Worm (Caenorhabditis elegans) whole organism, midembryonic: ENCODE measurements around the gene mrps-25.
"Not testable (repeated sequence)": the region's sequence is repeated elsewhere in the genome, so short reads cannot be mapped to it uniquely, and the experiment has no call there.

Experiments
- T22C8.4 ChIP-seq: fragments of 200-800 bp; sonication (Bioruptor generic); IDR thresholded peaks from 2 replicates; pipeline ENCODE4 v1.3.6; 2022; ENCODE audit warnings: missing genetic modification characterization, missing compliant biosample characterization
- cog-1 ChIP-seq: sonication (generic microtip); optimal IDR thresholded peaks from 2 replicates; lab custom pipeline; 2016; ENCODE audit warnings: missing genetic modification characterization, missing compliant biosample characterization
- flt-1 ChIP-seq: fragments of 200-800 bp; sonication (Bioruptor generic); IDR thresholded peaks from 2 replicates; pipeline ENCODE4 v1.3.6; 2022; ENCODE audit warnings: missing genetic modification characterization, missing compliant biosample characterization
- klf-2 ChIP-seq: fragments of 200-800 bp; sonication (Bioruptor generic); conservative IDR thresholded peaks from 2 replicates; pipeline ENCODE4 v1.3.6; 2022; ENCODE audit warnings: missing genetic modification reagents, missing genetic modification characterization, missing compliant biosample characterization
- med-1 ChIP-seq: sonication (generic microtip); optimal IDR thresholded peaks from 2 replicates; lab custom pipeline; 2017; ENCODE audit warnings: missing genetic modification characterization, mild to moderate bottlenecking, missing compliant biosample characterization, antibody characterized with exemption, missing genetic modification reagents; ENCODE audit not compliant: insufficient read depth
- ref-1 ChIP-seq: fragments of 200-800 bp; sonication (Bioruptor generic); conservative IDR thresholded peaks from 2 replicates; pipeline ENCODE4 v1.3.6; 2022; ENCODE audit warnings: missing genetic modification reagents, missing genetic modification characterization, missing compliant biosample characterization
- tab-1 ChIP-seq: fragments of 200-800 bp; sonication (Bioruptor generic); IDR thresholded peaks from 2 replicates; pipeline ENCODE4 v1.3.6; 2022; ENCODE audit warnings: missing genetic modification characterization, missing compliant biosample characterization
- ztf-23 ChIP-seq: fragments of 200-800 bp; sonication (Bioruptor generic); IDR thresholded peaks from 2 replicates; pipeline ENCODE4 v1.3.6; 2022; ENCODE audit warnings: missing genetic modification reagents, missing genetic modification characterization, missing compliant biosample characterization
- ztf-29 ChIP-seq: fragments of 200-800 bp; sonication (Bioruptor generic); IDR thresholded peaks from 2 replicates; pipeline ENCODE4 v1.3.6; 2022; ENCODE audit warnings: missing genetic modification reagents, missing genetic modification characterization, missing compliant biosample characterization

The mrps-25 gene

DNA sequence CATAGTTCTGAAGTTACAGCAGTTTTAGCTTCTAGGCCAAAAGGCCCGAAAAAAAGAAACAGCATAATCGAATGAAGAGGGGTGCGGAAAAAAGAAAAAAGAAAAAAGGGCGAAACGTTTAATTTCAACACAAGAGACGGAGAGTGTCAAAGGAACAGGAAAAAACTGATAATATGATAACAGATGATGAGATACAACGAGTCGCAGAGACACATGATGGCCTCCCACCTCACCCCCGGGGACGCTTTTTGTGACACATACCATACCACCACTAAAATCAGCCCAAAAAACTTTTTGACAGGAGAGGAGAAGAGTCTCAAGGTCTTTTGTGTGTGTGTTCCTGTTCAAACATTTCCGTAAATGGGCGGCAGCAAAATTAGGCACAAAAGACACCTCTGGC, 21.6 kb upstream of the mrps-25 start:
- TF ChIP-seq med-1 (GFP tag; lab: Kevin White, UChicago) (no peak), ztf-23 (GFP tag; lab: Robert Waterston, UW) (no peak), tab-1 (GFP tag; lab: Robert Waterston, UW) (no peak), flt-1 (GFP tag; lab: Robert Waterston, UW) (no peak), T22C8.4 (GFP tag; lab: Robert Waterston, UW) (no peak), ref-1 (GFP tag; lab: Robert Waterston, UW) (no peak), ztf-29 (GFP tag; lab: Robert Waterston, UW) (no peak), cog-1 (tag; lab: Kevin White, UChicago) (no peak), klf-2 (no peak)

DNA sequence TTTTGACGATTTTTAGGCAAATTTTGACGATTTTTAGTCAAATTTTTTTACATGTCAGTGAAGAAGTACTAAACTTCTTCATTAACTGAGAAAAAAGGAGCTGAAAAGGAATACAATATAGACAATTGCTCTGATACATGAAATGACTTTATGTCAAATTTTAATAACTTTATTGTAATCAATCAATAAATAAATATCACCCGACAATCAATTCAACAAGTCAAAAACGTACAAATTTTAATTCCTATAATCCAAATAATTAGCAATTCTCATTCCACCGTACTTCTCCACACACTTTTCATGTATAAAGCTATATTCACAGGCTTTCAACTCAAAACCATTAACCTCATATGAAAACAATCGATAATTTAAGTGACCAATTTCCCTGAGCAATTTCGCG, 18.2 kb upstream of the mrps-25 start:
- no peak for TF ChIP-seq ztf-29 (GFP tag; lab: Robert Waterston, UW)

DNA sequence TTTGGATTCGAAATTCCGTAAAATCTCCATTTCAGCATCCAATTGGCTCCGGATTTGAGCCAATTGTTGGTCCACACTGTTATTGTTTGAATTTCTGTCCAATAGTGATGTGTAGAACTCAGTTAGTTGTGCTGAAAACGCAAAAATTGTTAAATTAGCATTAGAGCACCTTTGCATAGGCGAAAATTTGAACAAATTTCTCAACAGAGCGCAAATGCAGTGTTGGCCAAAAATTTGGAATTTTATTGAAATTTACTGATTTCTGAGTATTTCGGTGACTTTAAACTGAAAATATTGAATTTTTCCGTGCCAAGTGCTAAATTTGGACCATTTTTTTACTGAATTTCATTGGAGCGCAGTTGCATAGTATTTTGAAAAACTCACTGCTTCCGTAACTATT, 16.2 kb upstream of the mrps-25 start:
- no peak for TF ChIP-seq med-1 (GFP tag; lab: Kevin White, UChicago)
- no peak for TF ChIP-seq ztf-23 (GFP tag; lab: Robert Waterston, UW)
- no peak for TF ChIP-seq ztf-29 (GFP tag; lab: Robert Waterston, UW)
- TF ChIP-seq ref-1 (GFP tag; lab: Robert Waterston, UW): no peak
- TF ChIP-seq T22C8.4 (GFP tag; lab: Robert Waterston, UW): no peak
- no peak for TF ChIP-seq tab-1 (GFP tag; lab: Robert Waterston, UW)
- no peak for TF ChIP-seq cog-1 (tag; lab: Kevin White, UChicago)
- TF ChIP-seq klf-2: no peak
- no peak for TF ChIP-seq flt-1 (GFP tag; lab: Robert Waterston, UW)

DNA sequence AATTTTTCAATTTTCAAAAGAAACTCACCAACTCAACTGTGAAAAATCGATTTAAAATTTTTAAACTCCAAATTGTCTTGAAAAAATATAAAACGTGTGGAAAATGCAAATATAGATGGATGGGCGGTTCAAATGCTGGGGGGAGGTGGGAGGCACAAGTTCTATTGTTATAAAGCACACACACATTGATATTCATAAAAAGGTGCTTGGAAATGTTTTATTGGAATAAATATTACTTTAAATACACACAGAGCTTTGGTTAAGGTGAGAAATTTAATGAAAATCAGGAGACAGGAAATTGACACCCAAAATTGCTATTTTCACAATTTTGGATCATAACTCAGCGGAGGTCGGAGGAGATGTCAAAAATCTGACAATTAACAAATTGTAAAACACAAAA, 12.4 kb upstream of the mrps-25 start, which contains the start of gene Y55F3AM.11:
TSS of gene Y55F3AM.11 (minus strand) at position 101 of the 400 bp plus-strand sequence.
- no peak for TF ChIP-seq ztf-29 (GFP tag; lab: Robert Waterston, UW)
- TF ChIP-seq ztf-23 (GFP tag; lab: Robert Waterston, UW): no peak
- no peak for TF ChIP-seq flt-1 (GFP tag; lab: Robert Waterston, UW)
- no peak for TF ChIP-seq tab-1 (GFP tag; lab: Robert Waterston, UW)
- no peak for TF ChIP-seq ref-1 (GFP tag; lab: Robert Waterston, UW)
- TF ChIP-seq med-1 (GFP tag; lab: Kevin White, UChicago): no peak
- no peak for TF ChIP-seq klf-2
- no peak for TF ChIP-seq T22C8.4 (GFP tag; lab: Robert Waterston, UW)
- no peak for TF ChIP-seq cog-1 (tag; lab: Kevin White, UChicago)

DNA sequence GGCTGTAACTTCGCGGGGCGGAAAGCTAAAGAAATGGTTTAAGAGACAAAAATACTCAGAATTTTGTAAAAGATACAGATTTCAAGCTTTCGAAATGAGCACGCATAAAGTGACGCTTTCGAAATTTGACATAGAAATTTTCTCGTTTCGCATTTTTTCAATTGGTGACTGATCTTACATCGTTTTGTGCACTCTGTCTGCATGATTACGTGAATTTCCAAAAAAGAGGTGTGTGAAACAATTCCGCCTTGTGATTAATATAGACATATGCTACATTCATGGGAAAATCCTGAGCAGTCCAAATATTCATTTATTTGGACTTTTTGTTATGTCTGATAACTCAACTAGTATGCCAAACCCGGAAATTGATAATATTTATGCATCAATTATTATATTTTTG, 11.0 kb upstream of the mrps-25 start, which contains the start of gene srx-12:
TSS of gene srx-12 (plus strand) at position 301 of the 400 bp plus-strand sequence.
- TF ChIP-seq ztf-29 (GFP tag; lab: Robert Waterston, UW): no peak
- TF ChIP-seq flt-1 (GFP tag; lab: Robert Waterston, UW): no peak
- no peak for TF ChIP-seq tab-1 (GFP tag; lab: Robert Waterston, UW)
- no peak for TF ChIP-seq ztf-23 (GFP tag; lab: Robert Waterston, UW)
- TF ChIP-seq ref-1 (GFP tag; lab: Robert Waterston, UW): no peak
- TF ChIP-seq med-1 (GFP tag; lab: Kevin White, UChicago): no peak
- TF ChIP-seq cog-1 (tag; lab: Kevin White, UChicago): no peak
- no peak for TF ChIP-seq T22C8.4 (GFP tag; lab: Robert Waterston, UW)
- no peak for TF ChIP-seq klf-2

DNA sequence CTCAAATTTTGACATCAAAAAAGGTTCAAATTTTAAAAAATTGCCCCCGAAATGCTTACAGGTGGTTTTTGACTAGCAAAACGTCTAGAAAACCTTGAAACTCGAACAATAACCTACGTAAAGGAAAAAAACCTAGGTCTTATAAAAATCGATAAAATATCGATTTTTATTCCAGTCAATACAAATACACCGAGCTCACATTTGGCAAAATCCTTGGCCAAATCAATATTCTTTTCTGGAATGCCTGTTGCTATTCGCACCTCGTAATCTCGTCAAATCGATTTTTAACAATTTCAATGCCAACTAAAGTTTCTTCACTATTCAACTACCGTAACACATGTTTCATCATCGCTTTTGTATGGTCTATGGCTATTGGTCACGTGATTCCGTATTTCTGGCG, 9.7 kb upstream of the mrps-25 start:
- TF ChIP-seq klf-2: no peak
- no peak for TF ChIP-seq med-1 (GFP tag; lab: Kevin White, UChicago)
- TF ChIP-seq flt-1 (GFP tag; lab: Robert Waterston, UW): no peak
- TF ChIP-seq ref-1 (GFP tag; lab: Robert Waterston, UW): no peak
- no peak for TF ChIP-seq cog-1 (tag; lab: Kevin White, UChicago)
- TF ChIP-seq T22C8.4 (GFP tag; lab: Robert Waterston, UW): peak; percentile 43; the same call in 1 of the 2 replicates

DNA sequence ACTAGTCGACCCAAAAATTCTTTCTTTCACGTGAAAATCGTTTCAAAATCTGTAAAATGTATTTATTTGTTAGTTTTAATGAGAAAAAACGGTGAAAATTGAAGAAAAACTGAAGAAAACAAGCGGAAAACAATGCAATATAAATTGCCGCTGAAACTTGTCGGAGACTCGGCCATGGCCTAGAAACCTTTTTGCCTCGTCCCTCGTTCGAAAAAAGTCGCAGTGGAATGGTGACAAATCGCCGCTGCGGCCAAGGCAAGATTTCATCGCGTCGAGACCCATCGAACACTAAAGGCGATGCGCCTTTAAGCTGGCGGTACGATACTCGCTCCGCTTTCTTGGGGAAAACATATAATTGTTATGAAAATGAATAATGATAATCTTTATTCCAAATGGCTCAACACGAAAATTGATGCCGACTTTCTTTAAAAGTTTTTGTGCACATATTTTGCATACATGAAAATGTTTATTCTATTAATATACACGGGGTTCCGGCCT, 5.0 kb upstream of the mrps-25 start, which contains the start of gene Y55F3AM.21:
TSS of gene Y55F3AM.21 (minus strand) at position 51 of the 498 bp plus-strand sequence.
- not testable (repeated sequence) for TF ChIP-seq tab-1 (GFP tag; lab: Robert Waterston, UW); med-1 (GFP tag; lab: Kevin White, UChicago); flt-1 (GFP tag; lab: Robert Waterston, UW)

DNA sequence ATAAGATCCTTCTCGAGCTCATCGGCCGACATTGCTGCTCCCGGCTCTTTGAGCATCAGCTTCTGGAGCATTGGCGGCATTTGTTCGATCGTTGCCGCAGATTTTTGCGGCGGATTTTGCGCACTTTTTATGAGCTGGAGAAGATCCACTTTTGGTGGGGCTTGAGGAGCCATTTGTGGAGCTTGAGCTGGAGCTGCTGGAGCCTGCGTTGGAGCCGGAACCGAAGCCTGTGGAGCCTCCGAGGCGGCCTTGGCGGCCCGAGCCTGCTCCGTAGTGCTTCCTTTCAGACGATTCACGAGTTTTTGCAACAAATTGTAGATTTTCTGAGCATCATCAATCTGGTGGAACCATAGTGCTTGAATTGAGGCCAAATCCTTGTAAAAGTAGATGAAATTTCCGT, 2.7 kb upstream of the mrps-25 start:
- TF ChIP-seq med-1 (GFP tag; lab: Kevin White, UChicago) (no peak), tab-1 (GFP tag; lab: Robert Waterston, UW) (no peak), flt-1 (GFP tag; lab: Robert Waterston, UW) (no peak), ztf-23 (GFP tag; lab: Robert Waterston, UW) (no peak), ref-1 (GFP tag; lab: Robert Waterston, UW) (no peak), klf-2 (no peak), ztf-29 (GFP tag; lab: Robert Waterston, UW) (no peak), cog-1 (tag; lab: Kevin White, UChicago) (no peak)

DNA sequence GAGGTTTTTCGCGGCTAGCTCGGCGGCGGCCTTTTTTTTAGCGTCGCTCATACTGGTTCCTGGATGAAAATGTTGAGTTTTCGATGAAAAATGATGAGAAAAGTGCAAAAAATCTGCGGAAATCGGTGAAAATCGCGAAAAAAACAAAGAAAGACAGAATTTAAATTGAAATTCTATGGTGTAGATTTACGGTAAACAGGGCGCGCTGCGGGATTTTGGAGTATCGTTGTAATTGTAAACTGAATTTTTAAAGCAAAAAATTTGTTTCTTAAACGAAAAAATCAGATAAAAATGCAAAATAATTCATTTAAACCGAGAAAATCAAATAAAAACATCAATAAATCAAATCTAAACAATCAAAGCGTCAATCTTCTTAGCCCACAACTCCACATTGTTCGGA, 2.0 kb upstream of the mrps-25 start, which contains the start of gene dcap-1:
TSS of gene dcap-1 (minus strand) at position 59 of the 400 bp plus-strand sequence.
- TF ChIP-seq klf-2 (no peak), ref-1 (GFP tag; lab: Robert Waterston, UW) (no peak), tab-1 (GFP tag; lab: Robert Waterston, UW) (no peak), T22C8.4 (GFP tag; lab: Robert Waterston, UW) (no peak), ztf-23 (GFP tag; lab: Robert Waterston, UW) (no peak), med-1 (GFP tag; lab: Kevin White, UChicago) (no peak), flt-1 (GFP tag; lab: Robert Waterston, UW) (no peak), ztf-29 (GFP tag; lab: Robert Waterston, UW) (no peak), cog-1 (tag; lab: Kevin White, UChicago) (no peak)
